Worm (Caenorhabditis elegans) whole organism, young adult: ENCODE results near the gene dao-6.

ENCODE experiments used
- F23B12.7 ChIP-seq: sonication (generic microtip); optimal IDR thresholded peaks from 2 replicates; lab custom pipeline; 2017; ENCODE audit warnings: missing genetic modification characterization, mild to moderate bottlenecking, missing compliant biosample characterization, antibody characterized with exemption, moderate library complexity; ENCODE audit not compliant: insufficient read depth
- F33H1.4 ChIP-seq: fragments of 200-800 bp; sonication (Bioruptor generic); IDR thresholded peaks from 2 replicates; pipeline ENCODE4 v1.3.6; 2022; ENCODE audit warnings: missing genetic modification reagents, missing genetic modification characterization, missing compliant biosample characterization
- F55B11.4 ChIP-seq: sonication (generic microtip); optimal IDR thresholded peaks from 2 replicates; lab custom pipeline; 2016; ENCODE audit warnings: missing compliant biosample characterization, missing genetic modification characterization, borderline replicate concordance; ENCODE audit not compliant: insufficient read depth

DNA sequence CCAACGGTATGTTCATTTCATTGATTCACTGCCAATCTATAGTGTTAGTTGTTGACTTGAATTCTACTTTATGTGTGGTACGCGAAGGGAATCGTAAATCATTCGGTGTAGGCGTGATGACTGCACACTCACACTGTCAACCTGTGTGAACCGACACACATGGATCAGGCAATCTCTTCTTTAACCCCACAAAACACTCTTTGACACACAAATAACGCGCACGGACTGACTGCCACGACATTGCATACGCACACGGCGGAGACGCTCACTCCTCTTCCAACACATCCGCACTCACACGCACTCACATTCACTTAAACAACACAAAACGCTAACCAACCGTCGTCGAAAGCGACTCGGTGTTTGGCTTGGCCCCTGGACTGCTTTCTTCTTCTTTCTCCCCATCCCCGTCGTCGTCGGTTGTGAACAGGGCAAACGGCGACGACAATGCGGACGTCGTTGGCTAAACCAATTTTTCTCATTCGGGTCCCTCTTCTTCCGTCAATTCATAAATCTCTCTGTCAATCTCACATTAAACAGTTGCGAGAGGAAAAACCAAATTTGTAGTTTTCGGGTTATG, 35.8 kb downstream of the dao-6 start:
- TF ChIP-seq F23B12.7 (tag; lab: Kevin White, UChicago) (no peak), F33H1.4 (GFP tag; lab: Robert Waterston, UW) (no peak), F55B11.4 (no peak)
